Fruit fly (Drosophila melanogaster) whole organism, wandering third instar larva: ENCODE measurements around the gene Eig71Ed.

Experiments
- Abd-B ChIP-seq: fragments of >200 bp; optimal IDR thresholded peaks from 2 replicates; lab custom pipeline; 2017; ENCODE audit warnings: missing biosample characterization, missing genetic modification characterization
- CG9705 ChIP-seq: fragments of 200-800 bp; sonication (Bioruptor generic); optimal IDR thresholded peaks from 2 replicates; lab custom pipeline; 2018; ENCODE audit warnings: missing biosample characterization, mild to moderate bottlenecking, missing genetic modification characterization
- CrebA ChIP-seq: fragments of 200-800 bp; sonication (Bioruptor generic); optimal IDR thresholded peaks from 2 replicates; lab custom pipeline; 2016; ENCODE audit warnings: missing biosample characterization, mild to moderate bottlenecking, missing genetic modification characterization, borderline replicate concordance
- Dfd ChIP-seq: fragments of >200 bp; optimal IDR thresholded peaks from 2 replicates; lab custom pipeline; 2017; ENCODE audit warnings: missing biosample characterization, missing genetic modification characterization
- Dif ChIP-seq: fragments of 200-275, 200-300 bp; sonication (Bioruptor generic); optimal IDR thresholded peaks from 2 replicates; lab custom pipeline; 2018; ENCODE audit warnings: missing biosample characterization, missing genetic modification characterization; ENCODE audit not compliant: partially characterized antibody
- GATAd ChIP-seq: sonication (Bioruptor generic); optimal IDR thresholded peaks from 2 replicates; lab custom pipeline; 2016; ENCODE audit warnings: missing biosample characterization, missing genetic modification characterization
- Hnf4 ChIP-seq: fragments of 200-800 bp; sonication (Bioruptor generic); optimal IDR thresholded peaks from 2 replicates; lab custom pipeline; 2016; ENCODE audit warnings: missing biosample characterization, mild to moderate bottlenecking, missing genetic modification characterization
- Hr78 ChIP-seq: fragments of >200 bp; optimal IDR thresholded peaks from 2 replicates; lab custom pipeline; 2017; ENCODE audit warnings: missing biosample characterization, missing genetic modification characterization
- Hr83 ChIP-seq: fragments of 200-300 bp; sonication (Bioruptor generic); optimal IDR thresholded peaks from 2 replicates; lab custom pipeline; 2016; ENCODE audit warnings: missing biosample characterization, mild to moderate bottlenecking, missing genetic modification characterization, moderate library complexity; ENCODE audit not compliant: poor library complexity, severe bottlenecking
- Jra ChIP-seq: sonication (Bioruptor generic); optimal IDR thresholded peaks from 2 replicates; lab custom pipeline; 2016; ENCODE audit warnings: missing biosample characterization, missing genetic modification characterization
- Mio ChIP-seq: sonication (Bioruptor generic); optimal IDR thresholded peaks from 2 replicates; lab custom pipeline; 2016; ENCODE audit warnings: missing biosample characterization, missing genetic modification characterization
- Myc ChIP-seq: fragments of >200 bp; optimal IDR thresholded peaks from 2 replicates; lab custom pipeline; 2017
- OdsH ChIP-seq: fragments of 200-800 bp; sonication (Bioruptor generic); optimal IDR thresholded peaks from 2 replicates; lab custom pipeline; 2016; ENCODE audit warnings: missing biosample characterization, mild to moderate bottlenecking, missing genetic modification characterization
- Sp1 ChIP-seq: fragments of 200-800 bp; sonication (Bioruptor generic); optimal IDR thresholded peaks from 3 replicates; lab custom pipeline; 2019; ENCODE audit warnings: missing biosample characterization, mild to moderate bottlenecking, missing genetic modification characterization, moderate library complexity
- Vsx2 ChIP-seq: fragments of 200-300, 225-300 bp; sonication (Bioruptor generic); optimal IDR thresholded peaks from 2 replicates; lab custom pipeline; 2018; ENCODE audit warnings: missing biosample characterization, missing genetic modification characterization; ENCODE audit not compliant: partially characterized antibody
- br ChIP-seq: fragments of 200-800 bp; sonication (Bioruptor generic); optimal IDR thresholded peaks from 2 replicates; lab custom pipeline; 2016; ENCODE audit warnings: missing biosample characterization, missing genetic modification characterization
- dmrt93B ChIP-seq: fragments of 200-800 bp; sonication (Bioruptor generic); optimal IDR thresholded peaks from 2 replicates; lab custom pipeline; 2018; ENCODE audit warnings: missing biosample characterization, mild to moderate bottlenecking, missing genetic modification characterization
- ey ChIP-seq: fragments of 200-800 bp; sonication (Bioruptor generic); optimal IDR thresholded peaks from 2 replicates; lab custom pipeline; 2016; ENCODE audit warnings: missing biosample characterization, missing genetic modification characterization
- foxo ChIP-seq, 2 experiments: fragments of 200-800 bp; sonication (Bioruptor generic); optimal IDR thresholded peaks; 2 replicates in 1 of 2; 3 replicates in 1 of 2; lab custom pipeline; 2016 to 2017; ENCODE audit warnings: missing biosample characterization in 2 of 2, missing genetic modification characterization in 2 of 2
- fru ChIP-seq: fragments of 200-800 bp; sonication (Bioruptor generic); optimal IDR thresholded peaks from 3 replicates; lab custom pipeline; 2016; ENCODE audit warnings: missing biosample characterization, mild to moderate bottlenecking, missing genetic modification characterization
- h ChIP-seq: fragments of 200-800 bp; sonication (Bioruptor generic); optimal IDR thresholded peaks from 3 replicates; lab custom pipeline; 2016; ENCODE audit warnings: missing biosample characterization, mild to moderate bottlenecking, missing genetic modification characterization
- lola ChIP-seq: fragments of >200 bp; optimal IDR thresholded peaks from 2 replicates; lab custom pipeline; 2017; ENCODE audit warnings: missing biosample characterization, missing genetic modification characterization
- psq ChIP-seq: fragments of 200-800 bp; sonication (Bioruptor generic); optimal IDR thresholded peaks from 3 replicates; lab custom pipeline; 2017; ENCODE audit warnings: missing biosample characterization, mild to moderate bottlenecking, missing genetic modification characterization, moderate library complexity
- sv ChIP-seq: fragments of 200-800 bp; sonication (Bioruptor generic); optimal IDR thresholded peaks from 3 replicates; lab custom pipeline; 2016; ENCODE audit warnings: missing biosample characterization, missing genetic modification characterization
- tai ChIP-seq: sonication (Bioruptor generic); optimal IDR thresholded peaks from 2 replicates; lab custom pipeline; 2016; ENCODE audit warnings: missing biosample characterization, missing genetic modification characterization
- usp ChIP-seq: fragments of >200 bp; optimal IDR thresholded peaks from 2 replicates; lab custom pipeline; 2017; ENCODE audit warnings: missing biosample characterization, missing genetic modification characterization
- woc ChIP-seq: sonication (Bioruptor generic); optimal IDR thresholded peaks from 2 replicates; lab custom pipeline; 2016; ENCODE audit warnings: missing biosample characterization, mild to moderate bottlenecking, missing genetic modification characterization

Eig71Ed gene

dm6 chr3L:15647712-15648621, 4.4 kb upstream of the Eig71Ed start, which contains the start of the genes comm3 and CG43083:
TSS of gene comm3 (minus strand) at chr3L:15647762.
TSS of gene CG43083 (plus strand) at chr3L:15648571.
- TF ChIP-seq Vsx2 (GFP tag; lab: Kevin White, UChicago) (no peak), Hr83 (GFP tag; lab: Kevin White, UChicago) (peak; percentile 30), h (GFP tag; lab: Kevin White, UChicago) (peak; percentile 42), OdsH (GFP tag; lab: Kevin White, UChicago) (no peak), CrebA (GFP tag; lab: Kevin White, UChicago) (peak; percentile 34), fru (peak; percentile 32)

- TF ChIP-seq Myc (no peak), Dfd (GFP tag; lab: Kevin White, UChicago) (no peak), Jra (GFP tag; lab: Kevin White, UChicago) (no peak), sv (GFP tag; lab: Kevin White, UChicago) (no peak), dmrt93B (GFP tag; lab: Kevin White, UChicago) (no peak), Dif (GFP tag; lab: Kevin White, UChicago) (no peak), usp (GFP tag; lab: Kevin White, UChicago) (no peak), OdsH (GFP tag; lab: Kevin White, UChicago) (no peak), psq (GFP tag; lab: Kevin White, UChicago) (no peak), br (GFP tag; lab: Kevin White, UChicago) (no peak), woc (GFP tag; lab: Kevin White, UChicago) (no peak), fru (no peak), Sp1 (GFP tag; lab: Kevin White, UChicago) (no peak), Mio (GFP tag; lab: Kevin White, UChicago) (no peak), foxo (GFP tag; optimal IDR thresholded peaks at IDR 0.05; lab: Kevin White, UChicago) (no peak)
Measured at dm6 chr3L:15649561-15649960, 2.8 kb upstream of the Eig71Ed start, which contains the start of the genes Eig71Ea and Eig71Eb. TSS of gene Eig71Ea (minus strand) at chr3L:15649661. TSS of gene Eig71Eb (plus strand) at chr3L:15649936.

- TF ChIP-seq GATAd (GFP tag; lab: Kevin White, UChicago) (no peak), Myc (no peak), Sp1 (GFP tag; lab: Kevin White, UChicago) (no peak), Hnf4 (GFP tag; lab: Kevin White, UChicago) (no peak), Vsx2 (GFP tag; lab: Kevin White, UChicago) (no peak), Dif (GFP tag; lab: Kevin White, UChicago) (no peak), tai (GFP tag; lab: Kevin White, UChicago) (no peak), br (GFP tag; lab: Kevin White, UChicago) (no peak), woc (GFP tag; lab: Kevin White, UChicago) (no peak), Abd-B (GFP tag; lab: Kevin White, UChicago) (no peak), ey (GFP tag; lab: Kevin White, UChicago) (no peak), CG9705 (GFP tag; lab: Kevin White, UChicago) (no peak), lola (no peak), Dfd (GFP tag; lab: Kevin White, UChicago) (no peak)
Measured at dm6 chr3L:15650552-15650951, 1.8 kb upstream of the Eig71Ed start, which contains the start of gene CG43084. TSS of gene CG43084 (plus strand) at chr3L:15650852.

DNA sequence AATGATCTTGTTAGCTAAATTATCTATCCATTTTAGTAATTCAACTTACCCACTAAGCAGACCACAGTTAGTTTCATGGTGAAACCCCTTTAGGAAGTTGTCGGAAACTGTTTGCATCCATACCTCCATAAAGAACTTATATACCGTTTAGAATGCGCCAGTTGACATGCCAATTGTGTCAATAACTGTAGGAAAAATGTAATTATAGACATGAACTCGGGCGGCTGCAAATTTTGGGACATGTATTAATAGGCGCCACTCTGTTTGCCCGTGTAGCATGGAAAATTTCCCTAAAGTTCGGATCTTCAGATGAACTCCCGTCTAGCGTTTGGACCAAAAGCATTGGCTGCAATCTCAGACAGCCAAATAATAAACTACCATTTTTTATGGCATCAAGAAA, 3.6 kb downstream of the Eig71Ed start, which contains the start of gene Eig71Ee:
TSS of gene Eig71Ee (minus strand) at position 101 of the 400 bp plus-strand sequence.
- TF ChIP-seq Hr83 (GFP tag; lab: Kevin White, UChicago), result peak; percentile 10
- no peak for TF ChIP-seq Hr78 (GFP tag; lab: Kevin White, UChicago)
- TF ChIP-seq, all 38 proteins: peak for 1

dm6 chr3L:15657290-15657689, 5.0 kb downstream of the Eig71Ed start, which contains the start of the genes Eig71Ef and Eig71Eg:
TSS of gene Eig71Ef (minus strand) at chr3L:15657390.
TSS of gene Eig71Eg (plus strand) at chr3L:15657628.
- no peak for TF ChIP-seq Sp1 (GFP tag; lab: Kevin White, UChicago)
